Worm (Caenorhabditis elegans): ENCODE results near the gene F53H8.3.
A peak's percentile ranks its signal among the peaks of the same experiment; 100 is the strongest.

Gene F53H8.3

ce11 chrX:954499-955061 lies 16.2 kb downstream of the F53H8.3 start, which contains the start of gene apm-3:
Gene apm-3 (plus strand): TSS chrX:954975.
- no peak for TF ChIP-seq nhr-20 (tag; optimal IDR thresholded peaks at IDR 0.05)
- TF ChIP-seq nhr-90 (tag; optimal IDR thresholded peaks at IDR 0.05; ENCODE audit: poor library complexity): no peak
- no peak for TF ChIP-seq mdl-1 (tag; optimal IDR thresholded peaks at IDR 0.05)
- TF ChIP-seq unc-130 (tag; optimal IDR thresholded peaks at IDR 0.05): peak; percentile 47
- TF ChIP-seq lin-15B (tag; optimal IDR thresholded peaks at IDR 0.05): no peak
- peak; percentile 10 for TF ChIP-seq tbx-2 (tag; optimal IDR thresholded peaks at IDR 0.05)
- TF ChIP-seq nhr-19 (GFP tag; conservative IDR thresholded peaks at IDR 0.05): no peak
- no peak for TF ChIP-seq nhr-85 (tag)
- peak in 2 of 3 experiments; percentile 10 to 40 for TF ChIP-seq ceh-82 (tag; optimal IDR thresholded peaks at IDR 0.05)
- no peak for TF ChIP-seq ets-5 (GFP tag; IDR thresholded peaks at IDR 0.05)
- peak in 1 of 3 experiments; percentile 31 for TF ChIP-seq dpl-1 (GFP tag; optimal IDR thresholded peaks at IDR 0.05)
- peak; percentile 20 to 49 for TF ChIP-seq lsy-2 (tag; optimal IDR thresholded peaks at IDR 0.05)
- no peak for TF ChIP-seq lin-39 (tag; optimal IDR thresholded peaks at IDR 0.05)
- no peak for TF ChIP-seq xbp-1 (tag; optimal IDR thresholded peaks at IDR 0.05)
- TF ChIP-seq sptf-1 (tag; optimal IDR thresholded peaks at IDR 0.05): no peak
- no peak for TF ChIP-seq grh-1 (GFP tag; IDR thresholded peaks at IDR 0.05)
- TF ChIP-seq lin-13 (GFP tag; optimal IDR thresholded peaks at IDR 0.05): peak; percentile 16
- TF ChIP-seq swsn-7 (tag; optimal IDR thresholded peaks at IDR 0.05): peak; percentile 17
- TF ChIP-seq zip-4 (GFP tag; optimal IDR thresholded peaks at IDR 0.05): no peak
- TF ChIP-seq nhr-47 (tag; optimal IDR thresholded peaks at IDR 0.05): peak; percentile 44
- peak; percentile 9 for TF ChIP-seq nhr-71 (tag; optimal IDR thresholded peaks at IDR 0.05)
- TF ChIP-seq nhr-28 (tag; optimal IDR thresholded peaks at IDR 0.05): no peak
- no peak for TF ChIP-seq tlp-1 (tag; optimal IDR thresholded peaks at IDR 0.05)
- peak; percentile 33 for TF ChIP-seq mep-1 (tag; optimal IDR thresholded peaks at IDR 0.05)
- TF ChIP-seq nhr-237 (tag; optimal IDR thresholded peaks at IDR 0.05): no peak
- peak; percentile 8 for TF ChIP-seq jun-1 (tag; optimal IDR thresholded peaks at IDR 0.05)
- TF ChIP-seq nhr-77 (tag; optimal IDR thresholded peaks at IDR 0.05): no peak
- TF ChIP-seq vab-15 (tag; optimal IDR thresholded peaks at IDR 0.05): no peak
- no peak for TF ChIP-seq dsc-1 (tag; optimal IDR thresholded peaks at IDR 0.05)
- TF ChIP-seq snpc-4 (tag; optimal IDR thresholded peaks at IDR 0.05): no peak
- TF ChIP-seq ztf-11 (tag; optimal IDR thresholded peaks at IDR 0.05): no peak
- TF ChIP-seq unc-30 (tag; optimal IDR thresholded peaks at IDR 0.05): no peak
- no peak for TF ChIP-seq hlh-17 (GFP tag; optimal IDR thresholded peaks at IDR 0.05; ENCODE audit: borderline replicate concordance)
- TF ChIP-seq C04F5.9 (tag; optimal IDR thresholded peaks at IDR 0.05): no peak
- TF ChIP-seq F16B12.6 (tag; optimal IDR thresholded peaks at IDR 0.05): peak; percentile 22
- TF ChIP-seq unc-62 (GFP tag; optimal IDR thresholded peaks at IDR 0.05): no peak
- TF ChIP-seq ceh-63 (GFP tag; optimal IDR thresholded peaks at IDR 0.05): no peak
- no peak for TF ChIP-seq Y116A8C.19 (tag; optimal IDR thresholded peaks at IDR 0.05; ENCODE audit: borderline replicate concordance)
- TF ChIP-seq elt-2 (tag; optimal IDR thresholded peaks at IDR 0.05): no peak
- TF ChIP-seq zag-1 (tag; optimal IDR thresholded peaks at IDR 0.05): no peak
- TF ChIP-seq hpl-2 (GFP tag; optimal IDR thresholded peaks at IDR 0.05): no peak
- TF ChIP-seq ces-1 (GFP tag; optimal IDR thresholded peaks at IDR 0.05): no peak
- TF ChIP-seq skn-1 (tag; optimal IDR thresholded peaks at IDR 0.05): no peak
- TF ChIP-seq fkh-10 (GFP tag; optimal IDR thresholded peaks at IDR 0.05): no peak
- no peak for TF ChIP-seq fos-1 (tag; optimal IDR thresholded peaks at IDR 0.05)
- TF ChIP-seq C16A3.4 (tag; optimal IDR thresholded peaks at IDR 0.05): no peak
- TF ChIP-seq snu-23 (GFP tag; optimal IDR thresholded peaks at IDR 0.05): peak; percentile 49
- TF ChIP-seq fkh-4 (tag; optimal IDR thresholded peaks at IDR 0.05; ENCODE audit: borderline replicate concordance): no peak
- TF ChIP-seq nhr-11 (tag; optimal IDR thresholded peaks at IDR 0.05): no peak
- TF ChIP-seq pag-3 (tag; optimal IDR thresholded peaks at IDR 0.05; ENCODE audit: borderline replicate concordance, insufficient read depth): no peak
- no peak for TF ChIP-seq lir-3 (tag; optimal IDR thresholded peaks at IDR 0.05; ENCODE audit: poor library complexity)
- peak; percentile 77 for TF ChIP-seq lin-14 (GFP tag; optimal IDR thresholded peaks at IDR 0.05)
- TF ChIP-seq rnt-1 (tag; optimal IDR thresholded peaks at IDR 0.05): peak; percentile 21

Data from whole organism, L1 larva.